Fruit fly (Drosophila melanogaster) whole organism, adult: ENCODE results near the gene Nepl3.

ENCODE experiments used
- CG11617 ChIP-seq: fragments of 200-800 bp; sonication (Bioruptor generic); optimal IDR thresholded peaks from 2 replicates; lab custom pipeline; 2017; ENCODE audit warnings: mild to moderate bottlenecking, missing biosample characterization, missing genetic modification reagents, missing genetic modification characterization
- Mnt ChIP-seq: fragments of 200-800 bp; sonication (Bioruptor generic); optimal IDR thresholded peaks from 2 replicates; lab custom pipeline; 2016; ENCODE audit warnings: missing biosample characterization, mild to moderate bottlenecking, missing genetic modification characterization
- cic ChIP-seq: fragments of 200-800 bp; sonication (Bioruptor generic); optimal IDR thresholded peaks from 2 replicates; lab custom pipeline; 2017; ENCODE audit warnings: missing biosample characterization, mild to moderate bottlenecking, missing genetic modification characterization, moderate library complexity
- pad ChIP-seq: fragments of 200-800 bp; sonication (Bioruptor generic); optimal IDR thresholded peaks from 3 replicates; lab custom pipeline; 2017; ENCODE audit warnings: missing biosample characterization, missing genetic modification characterization, mild to moderate bottlenecking, moderate library complexity, missing genetic modification reagents

DNA sequence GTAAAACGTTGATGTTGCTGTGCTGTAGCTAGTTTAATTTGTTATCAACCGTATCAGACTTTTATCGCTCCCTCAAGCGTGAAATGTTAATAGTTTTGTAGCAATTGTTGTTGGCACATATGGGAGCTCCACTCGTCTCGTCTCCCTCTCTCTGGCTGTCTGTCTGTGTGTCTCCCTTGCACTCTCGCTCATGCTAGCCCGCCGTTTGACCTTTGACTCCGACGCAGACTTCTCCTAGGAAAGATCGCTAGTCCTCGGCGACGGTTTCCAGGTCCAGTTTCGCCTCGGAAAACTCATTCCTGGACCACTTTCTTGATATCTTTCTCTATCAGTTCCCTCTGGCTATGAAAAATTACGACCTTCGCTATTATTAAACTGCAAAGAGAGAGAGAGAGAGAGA lies 21.2 kb upstream of the Nepl3 start:
- TF ChIP-seq CG11617 (GFP tag; lab: Kevin White, UChicago) (no peak), pad (GFP tag; lab: Kevin White, UChicago) (no peak), Mnt (GFP tag; lab: Kevin White, UChicago) (no peak), cic (GFP tag; lab: Kevin White, UChicago) (no peak)
